Worm (Caenorhabditis elegans) whole organism, L3 larva: ENCODE measurements around the gene M02H5.8.

Experiments
- ama-1 ChIP-seq: fragments of 150-350 bp; optimal IDR thresholded peaks from 2 replicates; lab custom pipeline; 2018
- ceh-16 ChIP-seq: sonication (generic microtip); optimal IDR thresholded peaks from 2 replicates; lab custom pipeline; 2017; ENCODE audit warnings: missing biosample characterization, missing genetic modification characterization
- daf-12 ChIP-seq: fragments of 150-350 bp; optimal IDR thresholded peaks from 2 replicates; lab custom pipeline; 2014; ENCODE audit warnings: missing biosample characterization, missing genetic modification reagents, missing genetic modification characterization
- jun-1 ChIP-seq: fragments of 150-350 bp; optimal IDR thresholded peaks from 2 replicates; lab custom pipeline; 2014; ENCODE audit warnings: missing biosample characterization, missing genetic modification reagents, missing genetic modification characterization
- mdl-1 ChIP-seq: fragments of 150-350 bp; optimal IDR thresholded peaks from 2 replicates; lab custom pipeline; 2014; ENCODE audit warnings: missing biosample characterization, missing genetic modification characterization
- nhr-12 ChIP-seq: fragments of 150-350 bp; optimal IDR thresholded peaks from 2 replicates; lab custom pipeline; 2014; ENCODE audit warnings: missing biosample characterization, missing genetic modification characterization
- nhr-23 ChIP-seq: fragments of 150-350 bp; optimal IDR thresholded peaks from 2 replicates; lab custom pipeline; 2014; ENCODE audit warnings: missing biosample characterization, missing genetic modification reagents, missing genetic modification characterization
- nhr-28 ChIP-seq: fragments of 150-350 bp; optimal IDR thresholded peaks from 2 replicates; lab custom pipeline; 2014; ENCODE audit warnings: missing biosample characterization, missing genetic modification characterization
- nhr-77 ChIP-seq: fragments of 150-350 bp; optimal IDR thresholded peaks from 2 replicates; lab custom pipeline; 2014; ENCODE audit warnings: missing biosample characterization, missing genetic modification characterization
- skn-1 ChIP-seq: fragments of 150-350 bp; optimal IDR thresholded peaks from 2 replicates; lab custom pipeline; 2014; ENCODE audit warnings: missing biosample characterization, missing genetic modification characterization
- unc-62 ChIP-seq: fragments of 150-350 bp; sonication (generic microtip); optimal IDR thresholded peaks from 4 replicates; lab custom pipeline; 2014; ENCODE audit warnings: missing biosample characterization, missing genetic modification reagents, missing genetic modification characterization
- zag-1 ChIP-seq: fragments of 150-350 bp; optimal IDR thresholded peaks from 2 replicates; lab custom pipeline; 2014; ENCODE audit warnings: missing biosample characterization, missing genetic modification characterization
- ztf-11 ChIP-seq: fragments of 150-350 bp; optimal IDR thresholded peaks from 2 replicates; lab custom pipeline; 2014; ENCODE audit warnings: missing biosample characterization, missing genetic modification characterization
- ztf-4 ChIP-seq: fragments of 150-350 bp; optimal IDR thresholded peaks from 2 replicates; lab custom pipeline; 2014; ENCODE audit warnings: missing biosample characterization, missing genetic modification characterization

- TF ChIP-seq ama-1 (lab: Kevin White, UChicago) (no peak), ztf-11 (tag; lab: Kevin White, UChicago) (no peak), daf-12 (tag; lab: Kevin White, UChicago) (no peak), skn-1 (tag; lab: Kevin White, UChicago) (no peak), nhr-77 (no peak), mdl-1 (tag; lab: Kevin White, UChicago) (no peak), jun-1 (tag; lab: Kevin White, UChicago) (peak; percentile 56), nhr-12 (tag; lab: Kevin White, UChicago) (no peak), zag-1 (tag; lab: Kevin White, UChicago) (no peak), ztf-4 (tag; lab: Kevin White, UChicago) (no peak), nhr-28 (tag; lab: Kevin White, UChicago) (no peak), unc-62 (no peak), ceh-16 (no peak), nhr-23 (tag; lab: Kevin White, UChicago) (no peak)
Observed at ce11 chrV:477664-478212, 28.0 kb downstream of the M02H5.8 start, which contains the start of gene nhr-55.
